Worm (Caenorhabditis elegans) whole organism, mixed stage, embryonic: ENCODE measurements around the gene T24C4.2.

Experiments used
- M03D4.4 ChIP-seq: sonication (generic microtip); optimal IDR thresholded peaks from 2 replicates; lab custom pipeline; 2017; ENCODE audit warnings: mild to moderate bottlenecking, missing genetic modification characterization, missing compliant biosample characterization
- bed-3 ChIP-seq: fragments of 200-800 bp; sonication (Bioruptor generic); optimal IDR thresholded peaks from 3 replicates; lab custom pipeline; 2018; ENCODE audit warnings: mild to moderate bottlenecking, missing genetic modification characterization, moderate library complexity, missing compliant biosample characterization
- blmp-1 ChIP-seq: fragments of 150-350 bp; optimal IDR thresholded peaks from 2 replicates; lab custom pipeline; 2014; ENCODE audit warnings: missing biosample characterization, missing genetic modification characterization
- ceh-39 ChIP-seq: fragments of 150-350 bp; optimal IDR thresholded peaks from 2 replicates; lab custom pipeline; 2014; ENCODE audit warnings: missing biosample characterization, missing genetic modification characterization
- ceh-43 ChIP-seq: fragments of 200-800 bp; sonication (Bioruptor generic); optimal IDR thresholded peaks from 2 replicates; lab custom pipeline; 2018; ENCODE audit warnings: mild to moderate bottlenecking, missing genetic modification characterization, moderate library complexity, missing compliant biosample characterization
- ceh-83 ChIP-seq: fragments of 200-800 bp; sonication (Bioruptor generic); optimal IDR thresholded peaks from 2 replicates; lab custom pipeline; 2018; ENCODE audit warnings: mild to moderate bottlenecking, missing genetic modification characterization, missing compliant biosample characterization
- ces-1 ChIP-seq: fragments of 150-350 bp; optimal IDR thresholded peaks from 2 replicates; lab custom pipeline; 2014; ENCODE audit warnings: missing biosample characterization, missing genetic modification reagents, missing genetic modification characterization
- cnd-1 ChIP-seq: fragments of 200-800 bp; sonication (Bioruptor generic); optimal IDR thresholded peaks from 2 replicates; lab custom pipeline; 2018; ENCODE audit warnings: mild to moderate bottlenecking, missing genetic modification characterization, missing compliant biosample characterization
- drap-1 ChIP-seq: fragments of 200-800 bp; sonication (Bioruptor generic); optimal IDR thresholded peaks from 3 replicates; lab custom pipeline; 2018; ENCODE audit warnings: mild to moderate bottlenecking, missing genetic modification characterization, missing compliant biosample characterization
- elt-1 ChIP-seq: sonication (generic microtip); optimal IDR thresholded peaks from 2 replicates; lab custom pipeline; 2017; ENCODE audit warnings: missing genetic modification characterization, mild to moderate bottlenecking, missing compliant biosample characterization, antibody characterized with exemption, moderate library complexity, borderline replicate concordance; ENCODE audit not compliant: insufficient read depth
- elt-3 ChIP-seq: fragments of 150-350 bp; optimal IDR thresholded peaks from 2 replicates; lab custom pipeline; 2014; ENCODE audit warnings: missing biosample characterization, missing genetic modification characterization
- flh-1 ChIP-seq: fragments of 200-800 bp; sonication (Bioruptor generic); optimal IDR thresholded peaks from 2 replicates; lab custom pipeline; 2018; ENCODE audit warnings: mild to moderate bottlenecking, missing genetic modification characterization, moderate library complexity, missing compliant biosample characterization
- ham-2 ChIP-seq: fragments of 200-800 bp; sonication (Bioruptor generic); optimal IDR thresholded peaks from 2 replicates; lab custom pipeline; 2018; ENCODE audit warnings: mild to moderate bottlenecking, missing genetic modification characterization, missing compliant biosample characterization
- hlh-1 ChIP-seq: fragments of 150-350 bp; optimal IDR thresholded peaks from 2 replicates; lab custom pipeline; 2014; ENCODE audit warnings: missing biosample characterization, missing genetic modification reagents, missing genetic modification characterization
- lin-13 ChIP-seq: fragments of 150-350 bp; optimal IDR thresholded peaks from 2 replicates; lab custom pipeline; 2014; ENCODE audit warnings: missing biosample characterization, missing genetic modification characterization
- lin-32 ChIP-seq: fragments of 200-800 bp; sonication (Bioruptor generic); optimal IDR thresholded peaks from 2 replicates; lab custom pipeline; 2018; ENCODE audit warnings: mild to moderate bottlenecking, missing genetic modification characterization, missing compliant biosample characterization
- lsy-2 ChIP-seq: fragments of 150-350 bp; optimal IDR thresholded peaks from 2 replicates; lab custom pipeline; 2014; ENCODE audit warnings: missing biosample characterization, missing genetic modification characterization
- mab-5 ChIP-seq: fragments of 150-350 bp; optimal IDR thresholded peaks from 2 replicates; lab custom pipeline; 2014; ENCODE audit warnings: missing biosample characterization, missing genetic modification characterization
- mep-1 ChIP-seq: fragments of 150-350 bp; optimal IDR thresholded peaks from 2 replicates; lab custom pipeline; 2017; ENCODE audit warnings: missing biosample characterization, missing genetic modification reagents, missing genetic modification characterization, inconsistent platforms
- mls-2 ChIP-seq: sonication (generic microtip); optimal IDR thresholded peaks from 2 replicates; lab custom pipeline; 2016; ENCODE audit warnings: mild to moderate bottlenecking, missing genetic modification characterization, moderate library complexity, missing compliant biosample characterization
- nhr-12 ChIP-seq: fragments of 150-350 bp; optimal IDR thresholded peaks from 2 replicates; lab custom pipeline; 2014; ENCODE audit warnings: missing biosample characterization, missing genetic modification characterization
- nhr-2 ChIP-seq: fragments of 150-350 bp; optimal IDR thresholded peaks from 2 replicates; lab custom pipeline; 2014; ENCODE audit warnings: missing biosample characterization, missing genetic modification characterization
- nhr-237 ChIP-seq: fragments of 150-350 bp; optimal IDR thresholded peaks from 2 replicates; lab custom pipeline; 2014; ENCODE audit warnings: missing biosample characterization, missing genetic modification characterization
- nhr-28 ChIP-seq: fragments of 150-350 bp; optimal IDR thresholded peaks from 2 replicates; lab custom pipeline; 2014; ENCODE audit warnings: missing biosample characterization, missing genetic modification characterization
- nhr-76 ChIP-seq: sonication (generic microtip); optimal IDR thresholded peaks from 2 replicates; lab custom pipeline; 2017; ENCODE audit warnings: missing biosample characterization, missing genetic modification characterization
- pha-4 ChIP-seq: fragments of 150-350 bp; optimal IDR thresholded peaks from 2 replicates; lab custom pipeline; 2018; ENCODE audit warnings: missing biosample characterization, missing genetic modification reagents, missing genetic modification characterization
- sem-2 ChIP-seq: fragments of 200-800 bp; sonication (Bioruptor generic); optimal IDR thresholded peaks from 2 replicates; lab custom pipeline; 2018; ENCODE audit warnings: mild to moderate bottlenecking, missing genetic modification characterization, missing compliant biosample characterization
- snpc-4 ChIP-seq: fragments of 150-350 bp; optimal IDR thresholded peaks from 2 replicates; lab custom pipeline; 2014; ENCODE audit warnings: missing biosample characterization, missing genetic modification characterization
- sptf-1 ChIP-seq: sonication (generic microtip); optimal IDR thresholded peaks from 2 replicates; lab custom pipeline; 2017; ENCODE audit warnings: mild to moderate bottlenecking, missing genetic modification characterization, moderate library complexity, missing compliant biosample characterization
- tbx-8 ChIP-seq: fragments of 200-800 bp; sonication (Bioruptor generic); optimal IDR thresholded peaks from 2 replicates; lab custom pipeline; 2018; ENCODE audit warnings: mild to moderate bottlenecking, missing genetic modification characterization, moderate library complexity, missing compliant biosample characterization
- unc-120 ChIP-seq: sonication (generic microtip); optimal IDR thresholded peaks from 2 replicates; lab custom pipeline; 2017; ENCODE audit warnings: missing genetic modification characterization, missing compliant biosample characterization; ENCODE audit not compliant: poor library complexity, severe bottlenecking
- unc-39 ChIP-seq: fragments of 150-350 bp; optimal IDR thresholded peaks from 2 replicates; lab custom pipeline; 2014; ENCODE audit warnings: missing biosample characterization, missing genetic modification characterization
- unc-62 ChIP-seq: fragments of 150-350 bp; optimal IDR thresholded peaks from 2 replicates; lab custom pipeline; 2014; ENCODE audit warnings: missing biosample characterization, missing genetic modification reagents, missing genetic modification characterization
- zip-8 ChIP-seq: fragments of 150-350 bp; optimal IDR thresholded peaks from 2 replicates; lab custom pipeline; 2014; ENCODE audit warnings: missing biosample characterization, missing genetic modification characterization
- ztf-11 ChIP-seq: fragments of 150-350 bp; optimal IDR thresholded peaks from 2 replicates; lab custom pipeline; 2014; ENCODE audit warnings: missing biosample characterization, missing genetic modification characterization

The T24C4.2 gene

ce11 chrIII:833711-834442, 35.9 kb downstream of the T24C4.2 start:
- TF ChIP-seq ceh-83 (GFP tag; lab: Kevin White, UChicago) (peak; percentile 51), pha-4 (tag; lab: Kevin White, UChicago) (peak; percentile 94), lin-13 (tag; lab: Kevin White, UChicago) (peak; percentile 67), lin-32 (GFP tag; lab: Kevin White, UChicago) (no peak), blmp-1 (tag; lab: Kevin White, UChicago) (no peak), nhr-76 (tag; lab: Kevin White, UChicago) (no peak), zip-8 (tag; lab: Kevin White, UChicago) (peak; percentile 36), nhr-2 (tag; lab: Kevin White, UChicago) (peak; percentile 54), bed-3 (GFP tag; lab: Kevin White, UChicago) (no peak), ztf-11 (tag; lab: Kevin White, UChicago) (peak; percentile 19), sem-2 (no peak), drap-1 (peak; percentile 64), cnd-1 (tag; lab: Kevin White, UChicago) (peak; percentile 53), nhr-28 (tag; lab: Kevin White, UChicago) (no peak), ceh-43 (GFP tag; lab: Kevin White, UChicago) (no peak), nhr-12 (tag; lab: Kevin White, UChicago) (no peak), lsy-2 (peak; percentile 66), mab-5 (tag; lab: Kevin White, UChicago) (no peak), ces-1 (GFP tag; lab: Kevin White, UChicago) (peak; percentile 64), elt-1 (tag; lab: Kevin White, UChicago) (peak; percentile 36), unc-120 (tag; lab: Kevin White, UChicago) (peak; percentile 57), tbx-8 (GFP tag; lab: Kevin White, UChicago) (no peak), unc-39 (tag; lab: Kevin White, UChicago) (no peak), M03D4.4 (tag; lab: Kevin White, UChicago) (peak; percentile 33), ham-2 (GFP tag; lab: Kevin White, UChicago) (peak; percentile 35), flh-1 (GFP tag; lab: Kevin White, UChicago) (no peak), unc-62 (GFP tag; lab: Kevin White, UChicago) (peak; percentile 93), ceh-39 (tag; lab: Kevin White, UChicago) (peak; percentile 52), nhr-237 (peak; percentile 91), hlh-1 (tag; lab: Kevin White, UChicago) (peak; percentile 25), mls-2 (peak; percentile 50), elt-3 (tag; lab: Kevin White, UChicago) (peak; percentile 83), mep-1 (tag; lab: Kevin White, UChicago) (peak; percentile 84), sptf-1 (tag; lab: Kevin White, UChicago) (peak; percentile 66), snpc-4 (no peak)

ce11 chrIII:832855-833504, 36.8 kb downstream of the T24C4.2 start, which contains the start of gene zip-2:
Gene zip-2 (plus strand): TSS chrIII:832982.
- no peak for TF ChIP-seq hlh-1 (tag; lab: Kevin White, UChicago)
- TF ChIP-seq ces-1 (GFP tag; lab: Kevin White, UChicago): no peak
- no peak for TF ChIP-seq bed-3 (GFP tag; lab: Kevin White, UChicago)
- no peak for TF ChIP-seq unc-120 (tag; lab: Kevin White, UChicago)
- TF ChIP-seq elt-3 (tag; lab: Kevin White, UChicago): no peak
- no peak for TF ChIP-seq mab-5 (tag; lab: Kevin White, UChicago)
- no peak for TF ChIP-seq lin-13 (tag; lab: Kevin White, UChicago)
- TF ChIP-seq cnd-1 (tag; lab: Kevin White, UChicago): no peak
- no peak for TF ChIP-seq elt-1 (tag; lab: Kevin White, UChicago)
- TF ChIP-seq lsy-2: no peak
- no peak for TF ChIP-seq pha-4 (tag; lab: Kevin White, UChicago)
- TF ChIP-seq M03D4.4 (tag; lab: Kevin White, UChicago): no peak
- TF ChIP-seq mls-2: no peak
- TF ChIP-seq ham-2 (GFP tag; lab: Kevin White, UChicago): no peak
- TF ChIP-seq, all 35 proteins: peak for 0
